Worm (Caenorhabditis elegans): Measurements from ENCODE around the gene H04D03.2.
A peak's percentile ranks its signal among the peaks of the same experiment; 100 is the strongest.
"Not testable (repeated sequence)": the region's sequence is repeated elsewhere in the genome, so short reads cannot be mapped to it uniquely, and the experiment has no call there.

The H04D03.2 gene

DNA sequence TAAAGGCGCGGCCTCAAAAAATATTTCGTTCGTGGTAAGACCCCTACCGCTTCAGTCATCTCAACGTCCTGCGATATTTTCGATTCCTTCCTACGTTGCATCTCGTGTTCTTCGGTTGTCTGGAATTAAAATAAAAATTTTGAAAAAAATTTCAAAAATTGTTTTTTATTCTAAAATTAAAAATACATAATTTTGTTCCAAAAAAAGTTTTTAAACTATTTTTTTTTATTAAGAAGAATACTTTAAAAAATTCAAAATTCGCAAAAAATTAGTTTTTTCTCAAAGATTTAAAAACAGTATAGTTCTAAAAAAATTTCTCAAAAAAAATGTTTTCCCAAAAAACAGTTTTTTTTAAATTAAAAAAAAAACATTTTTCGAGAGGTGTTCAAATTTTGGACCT is 3.4 kb downstream of the H04D03.2 start, which contains the start of gene H04D03.6:
TSS of gene H04D03.6 (minus strand) at position 101 of the 400 bp plus-strand sequence.
- TF ChIP-seq ztf-25 (GFP tag; IDR thresholded peaks at IDR 0.05); unc-130 (GFP tag; optimal IDR thresholded peaks at IDR 0.05); bed-1 (GFP tag; IDR thresholded peaks at IDR 0.05): not testable (repeated sequence)

DNA sequence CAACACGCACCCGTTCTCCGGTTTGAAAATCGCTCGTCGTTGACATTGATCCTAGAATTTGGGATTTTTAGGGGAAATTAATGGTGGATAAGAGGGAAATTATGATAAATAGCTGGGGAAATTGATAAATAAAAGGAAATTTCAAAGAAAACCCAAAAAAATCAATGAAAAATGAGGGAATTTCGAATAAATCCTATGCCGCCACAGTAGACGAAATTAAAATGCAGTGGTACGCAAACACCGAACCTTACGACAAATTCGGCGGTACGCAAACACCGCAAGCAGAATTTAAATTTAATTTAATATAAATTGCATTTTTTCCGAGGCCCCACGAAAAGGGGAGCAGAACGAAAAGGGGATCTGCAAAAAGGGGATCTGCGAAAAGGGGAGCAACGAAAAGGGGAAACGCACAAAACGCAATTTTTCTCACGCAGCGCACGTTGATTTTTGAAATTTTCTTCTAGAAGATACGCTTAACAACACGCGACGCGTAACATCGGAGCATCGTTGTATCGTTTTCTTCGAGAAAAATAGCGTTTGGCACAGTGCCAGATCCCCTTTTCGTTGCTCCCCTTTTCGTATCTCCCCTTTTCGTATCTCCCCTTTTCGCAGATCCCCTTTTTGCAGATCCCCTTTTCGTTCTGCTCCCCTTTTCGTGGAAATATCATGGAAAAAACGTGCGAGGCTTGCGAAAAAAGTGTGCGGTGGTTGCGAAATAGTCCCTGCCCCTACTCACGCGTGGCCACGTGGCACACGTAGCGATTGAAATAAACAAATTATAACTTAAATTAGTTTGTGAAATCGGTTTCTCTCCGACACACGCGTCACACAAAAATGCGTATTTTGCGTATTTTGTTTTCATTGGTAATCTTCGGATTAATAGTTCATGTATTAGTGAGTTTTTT is 6.0 kb downstream of the H04D03.2 start, which contains the start of the genes smrd-1 and enu-3.1:
TSS of gene smrd-1 (minus strand) at position 51 of the 905 bp plus-strand sequence.
TSS of gene enu-3.1 (plus strand) at position 339 of the 905 bp plus-strand sequence.
- TF ChIP-seq madf-8 (GFP tag; conservative IDR thresholded peaks at IDR 0.05) (0 out of 2 replicates have a peak, but pooled peaks have one; percentile 34), K12H6.12 (tag; optimal IDR thresholded peaks at IDR 0.05) (peak; percentile 53), unc-130 (GFP tag; optimal IDR thresholded peaks at IDR 0.05) (peak; percentile 27), xnd-1 (tag; optimal IDR thresholded peaks at IDR 0.05) (peak; percentile 22), ztf-18 (tag; optimal IDR thresholded peaks at IDR 0.05) (peak; percentile 65), ekl-4 (GFP tag; IDR thresholded peaks at IDR 0.05) (peak; percentile 76), ceh-100 (GFP tag; IDR thresholded peaks at IDR 0.05) (peak; percentile 95), pbrm-1 (GFP tag; IDR thresholded peaks at IDR 0.05) (peak; percentile 75; the same call in 1 of the 2 replicates), tbp1 (GFP tag; optimal IDR thresholded peaks at IDR 0.05) (peak; percentile 28), ceh-27 (GFP tag; optimal IDR thresholded peaks at IDR 0.05) (peak; percentile 32), D2030.7 (GFP tag; IDR thresholded peaks at IDR 0.05) (peak; percentile 92), cebp-1 (GFP tag; IDR thresholded peaks at IDR 0.05) (peak; percentile 59), cebp-1 (tag; optimal IDR thresholded peaks at IDR 0.05) (peak; percentile 57), snpc-1.3 (tag; optimal IDR thresholded peaks at IDR 0.05; ENCODE audit: insufficient read depth) (peak; percentile 14), K11D2.4 (GFP tag; IDR thresholded peaks at IDR 0.05) (peak; percentile 58; the same call in 1 of the 2 replicates), lir-1 (GFP tag; conservative IDR thresholded peaks at IDR 0.05) (0 out of 2 replicates have a peak, but pooled peaks have one; percentile 24), aptf-2 (GFP tag; conservative IDR thresholded peaks at IDR 0.05) (peak; percentile 48; the same call in 1 of the 2 replicates), snpc-4 (tag; optimal IDR thresholded peaks at IDR 0.05) (peak in 2 of 4 experiments; percentile 33 to 42), rcor-1 (GFP tag; IDR thresholded peaks at IDR 0.05) (peak; percentile 84), tlf-1 (GFP tag; optimal IDR thresholded peaks at IDR 0.05) (peak; percentile 5), egl-44 (GFP tag; IDR thresholded peaks at IDR 0.05) (0 out of 2 replicates have a peak, but pooled peaks have one; percentile 18), ztf-25 (GFP tag; IDR thresholded peaks at IDR 0.05) (0 out of 2 replicates have a peak, but pooled peaks have one; percentile 37), let-526 (GFP tag; IDR thresholded peaks at IDR 0.05) (0 out of 2 replicates have a peak, but pooled peaks have one; percentile 10), Y53F4B.3 (GFP tag; IDR thresholded peaks at IDR 0.05) (peak; percentile 12; the same call in 1 of the 2 replicates), lin-35 (GFP tag; optimal IDR thresholded peaks at IDR 0.05) (peak in 1 of 3 experiments; percentile 64), Y79H2A.3 (GFP tag; conservative IDR thresholded peaks at IDR 0.05) (0 out of 2 replicates have a peak, but pooled peaks have one; percentile 7), ceh-40 (GFP tag; IDR thresholded peaks at IDR 0.05) (peak; percentile 47; the same call in 1 of the 2 replicates), nfyb-1 (GFP tag; IDR thresholded peaks at IDR 0.05) (peak; percentile 61; the same call in 1 of the 2 replicates), zfh-2 (GFP tag; conservative IDR thresholded peaks at IDR 0.05) (peak; percentile 48; the same call in 1 of the 2 replicates), madf-10 (tag; optimal IDR thresholded peaks at IDR 0.05) (peak; percentile 41), ztf-28 (GFP tag; IDR thresholded peaks at IDR 0.05) (peak; percentile 79; the same call in 1 of the 2 replicates), ceh-91 (GFP tag; IDR thresholded peaks at IDR 0.05) (peak; percentile 61), Y67H2A.10 (GFP tag; conservative IDR thresholded peaks at IDR 0.05) (peak; percentile 28; the same call in 1 of the 2 replicates), mcd-1 (GFP tag; IDR thresholded peaks at IDR 0.05) (peak; percentile 85), lsl-1 (GFP tag; optimal IDR thresholded peaks at IDR 0.05) (peak; percentile 58), hsf-1 (GFP tag; IDR thresholded peaks at IDR 0.05) (peak; percentile 62), lin-54 (GFP tag; optimal IDR thresholded peaks at IDR 0.05) (peak; percentile 87), let-607 (tag; optimal IDR thresholded peaks at IDR 0.05) (peak in 1 of 2 experiments; percentile 22), attf-5 (GFP tag; optimal IDR thresholded peaks at IDR 0.05) (peak; percentile 83), B0019.2 (GFP tag; conservative IDR thresholded peaks at IDR 0.05) (peak; percentile 70)
- TF ChIP-seq snpc-4 (GFP tag; optimal IDR thresholded peaks at IDR 0.05) = not testable (repeated sequence)
